Worm (Caenorhabditis elegans): Measurements from ENCODE around the gene srbc-54.
"Not testable (repeated sequence)": the region's sequence is repeated elsewhere in the genome, so short reads cannot be mapped to it uniquely, and the experiment has no call there.

ce11 chrV:15802623-15803022 lies 30.9 kb downstream of the srbc-54 start, which contains the start of gene T26E4.9:
- TF ChIP-seq mdl-1 (tag; optimal IDR thresholded peaks at IDR 0.05); lin-39 (tag; optimal IDR thresholded peaks at IDR 0.05); elt-2 (tag; optimal IDR thresholded peaks at IDR 0.05); ama-1 (optimal IDR thresholded peaks at IDR 0.05); pha-4 (tag; optimal IDR thresholded peaks at IDR 0.05): not testable (repeated sequence)

Data from whole organism, L3 larva.